Fruit fly (Drosophila melanogaster) whole organism: Measurements from ENCODE around the gene osa.

Experiments used
- CG8478 ChIP-seq: fragments of >200 bp; optimal IDR thresholded peaks from 2 replicates; lab custom pipeline; 2018; ENCODE audit warnings: inconsistent platforms
- Dll ChIP-seq: fragments of >200 bp; optimal IDR thresholded peaks from 2 replicates; lab custom pipeline; 2017
- EcR ChIP-seq, 2 experiments: fragments of >200 bp; optimal IDR thresholded peaks; 2 replicates each; lab custom pipeline; 2017; ENCODE audit warnings: missing biosample characterization in 2 of 2, missing genetic modification characterization in 2 of 2, missing genetic modification reagents in 2 of 2
- pan ChIP-seq: fragments of >200 bp; optimal IDR thresholded peaks from 2 replicates; lab custom pipeline; 2017
- psq ChIP-seq: fragments of >200 bp; optimal IDR thresholded peaks from 2 replicates; lab custom pipeline; 2017
- usp ChIP-seq: fragments of >200 bp; optimal IDR thresholded peaks from 2 replicates; lab custom pipeline; 2017; ENCODE audit warnings: missing biosample characterization, missing genetic modification characterization, mixed read lengths

DNA sequence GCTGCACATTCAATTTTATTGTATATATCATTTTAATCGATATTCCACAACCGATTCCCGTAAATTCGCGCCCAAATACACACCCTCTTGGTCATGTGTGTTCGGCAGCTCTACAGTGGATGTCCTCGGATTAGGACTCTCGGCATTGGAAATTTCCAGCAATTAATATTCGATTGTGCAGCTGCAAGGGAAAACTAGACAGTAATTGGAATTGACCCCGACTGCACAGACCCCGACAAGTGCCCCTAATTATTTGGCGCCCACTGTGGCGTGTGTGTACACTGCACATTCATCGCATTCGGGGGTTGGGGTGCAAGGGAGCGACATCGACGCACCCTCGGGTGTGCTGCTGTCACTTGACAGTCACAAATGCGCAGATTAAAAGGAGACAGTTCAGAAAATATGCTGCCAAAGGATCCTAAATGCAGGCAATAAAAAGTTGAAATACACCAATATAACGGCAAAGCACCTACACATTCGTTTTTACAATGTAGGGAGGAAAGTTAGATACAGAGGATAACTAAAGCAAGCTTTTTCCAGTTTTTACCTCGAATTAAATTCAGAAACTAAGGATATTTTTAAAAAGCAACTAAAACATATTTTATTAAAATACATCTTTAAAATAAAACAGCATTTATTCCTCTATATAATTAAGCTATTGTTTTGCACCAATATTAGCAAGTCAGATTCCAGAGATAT is 9.2 kb downstream of the osa start:
- TF ChIP-seq CG8478 (lab: Kevin White, UChicago) = no peak
- TF ChIP-seq Dll (lab: Kevin White, UChicago) = no peak
- no peak for TF ChIP-seq pan (lab: Kevin White, UChicago)
- no peak for TF ChIP-seq psq (lab: Kevin White, UChicago)
- no peak for TF ChIP-seq usp (GFP tag; lab: Kevin White, UChicago)
- TF ChIP-seq EcR (GFP tag; optimal IDR thresholded peaks at IDR 0.05; lab: Kevin White, UChicago) = no peak
